Fruit fly (Drosophila melanogaster): Measurements from ENCODE around the gene shtd.

Gene shtd

dm6 chrX:15496651-15497409 is 34.6 kb upstream of the shtd start:
- TF ChIP-seq dsx (GFP tag; optimal IDR thresholded peaks at IDR 0.05; ENCODE audit: poor library complexity, severe bottlenecking) (no peak), fkh (GFP tag; optimal IDR thresholded peaks at IDR 0.05) (peak; percentile 76)

- TF ChIP-seq fkh (GFP tag; optimal IDR thresholded peaks at IDR 0.05) = peak; percentile 61
- no peak for TF ChIP-seq CG3919 (GFP tag; optimal IDR thresholded peaks at IDR 0.05)
- TF ChIP-seq Eip78C (GFP tag) = peak; percentile 53
- no peak for TF ChIP-seq Blimp-1 (GFP tag; optimal IDR thresholded peaks at IDR 0.05)
- TF ChIP-seq CG31627 (GFP tag; optimal IDR thresholded peaks at IDR 0.05) = no peak
- TF ChIP-seq svp (GFP tag) = no peak
- no peak for TF ChIP-seq vri (GFP tag; optimal IDR thresholded peaks at IDR 0.05)
- TF ChIP-seq salr (GFP tag; optimal IDR thresholded peaks at IDR 0.05) = no peak
Measured at dm6 chrX:15495600-15496379, 33.5 kb upstream of the shtd start.

dm6 chrX:15490519-15490918 is 28.3 kb upstream of the shtd start:
- TF ChIP-seq CG10631 (GFP tag; optimal IDR thresholded peaks at IDR 0.05) (no peak), Sox14 (GFP tag; optimal IDR thresholded peaks at IDR 0.05) (no peak), CG11762 (GFP tag; optimal IDR thresholded peaks at IDR 0.05; ENCODE audit: insufficient read depth) (no peak), CG10669 (GFP tag; optimal IDR thresholded peaks at IDR 0.05) (no peak), Lpt (GFP tag; optimal IDR thresholded peaks at IDR 0.05) (no peak), CG6163 (GFP tag; IDR thresholded peaks at IDR 0.05) (no peak), CG34406 (GFP tag; optimal IDR thresholded peaks at IDR 0.05) (no peak), CG8119 (GFP tag; IDR thresholded peaks at IDR 0.05) (no peak), pdm3 (GFP tag; optimal IDR thresholded peaks at IDR 0.05) (no peak), Sox102F (GFP tag; optimal IDR thresholded peaks at IDR 0.05) (no peak), achi (GFP tag; optimal IDR thresholded peaks at IDR 0.05) (no peak), fkh (GFP tag; optimal IDR thresholded peaks at IDR 0.05) (no peak), ss (GFP tag; optimal IDR thresholded peaks at IDR 0.05) (no peak), net (GFP tag; optimal IDR thresholded peaks at IDR 0.05) (no peak), topi (GFP tag; optimal IDR thresholded peaks at IDR 0.05) (no peak), esn (GFP tag; optimal IDR thresholded peaks at IDR 0.05) (no peak), CG3032 (tag; optimal IDR thresholded peaks at IDR 0.05) (no peak), CG15336 (GFP tag; IDR thresholded peaks at IDR 0.05) (no peak), Gug (GFP tag; IDR thresholded peaks at IDR 0.05) (no peak), fd59A (GFP tag; optimal IDR thresholded peaks at IDR 0.05) (no peak)

- TF ChIP-seq CG9139 (GFP tag; optimal IDR thresholded peaks at IDR 0.05) (no peak), CG3919 (GFP tag; optimal IDR thresholded peaks at IDR 0.05) (no peak), CG31627 (GFP tag; optimal IDR thresholded peaks at IDR 0.05) (no peak), Hr4 (GFP tag; optimal IDR thresholded peaks at IDR 0.05) (no peak), esn (GFP tag; optimal IDR thresholded peaks at IDR 0.05) (no peak), Eip78C (GFP tag) (peak; percentile 22), CG8119 (GFP tag; IDR thresholded peaks at IDR 0.05) (no peak), Blimp-1 (GFP tag; optimal IDR thresholded peaks at IDR 0.05) (no peak), fkh (GFP tag; optimal IDR thresholded peaks at IDR 0.05) (no peak)
Measured at dm6 chrX:15486682-15487081, 24.4 kb upstream of the shtd start, which contains the start of gene Gmap. TSS of gene Gmap (plus strand) at chrX:15486922.

dm6 chrX:15484451-15485032 is 22.3 kb upstream of the shtd start:
- TF ChIP-seq Ets21C (GFP tag; optimal IDR thresholded peaks at IDR 0.05) (no peak), Eip78C (GFP tag) (peak; percentile 11)
